Fruit fly (Drosophila melanogaster): ENCODE results near the gene CG17141.

Gene CG17141

DNA sequence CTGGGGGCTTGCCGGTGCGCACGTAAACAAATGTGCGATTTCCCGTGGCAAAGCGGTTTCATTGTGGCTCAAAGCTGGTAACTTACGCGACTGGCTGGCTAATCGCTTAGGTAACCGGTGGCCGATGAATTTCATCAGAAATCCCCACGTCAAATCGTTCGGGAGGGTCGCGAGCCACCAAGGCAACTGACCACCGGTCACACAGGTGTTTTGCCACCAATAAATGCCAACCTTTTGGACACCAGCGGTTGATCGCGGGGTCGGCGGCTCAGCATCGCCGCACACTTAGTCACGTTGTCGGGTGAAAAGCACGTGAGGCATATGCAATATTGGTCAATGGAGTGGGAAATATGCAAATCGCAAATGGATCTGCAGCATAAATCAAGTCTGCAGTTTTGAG, 29.1 kb upstream of the CG17141 start (continued):
- TF ChIP-seq Mrtf (GFP tag; IDR thresholded peaks at IDR 0.05), result no peak
- TF ChIP-seq CG7963 (GFP tag; IDR thresholded peaks at IDR 0.05; ENCODE audit: partially characterized antibody), result no peak
- peak; percentile 82 for TF ChIP-seq cwo (GFP tag; optimal IDR thresholded peaks at IDR 0.05)
- no peak for TF ChIP-seq CG32772 (GFP tag; IDR thresholded peaks at IDR 0.05)
- no peak for TF ChIP-seq tx (GFP tag; optimal IDR thresholded peaks at IDR 0.05)

DNA sequence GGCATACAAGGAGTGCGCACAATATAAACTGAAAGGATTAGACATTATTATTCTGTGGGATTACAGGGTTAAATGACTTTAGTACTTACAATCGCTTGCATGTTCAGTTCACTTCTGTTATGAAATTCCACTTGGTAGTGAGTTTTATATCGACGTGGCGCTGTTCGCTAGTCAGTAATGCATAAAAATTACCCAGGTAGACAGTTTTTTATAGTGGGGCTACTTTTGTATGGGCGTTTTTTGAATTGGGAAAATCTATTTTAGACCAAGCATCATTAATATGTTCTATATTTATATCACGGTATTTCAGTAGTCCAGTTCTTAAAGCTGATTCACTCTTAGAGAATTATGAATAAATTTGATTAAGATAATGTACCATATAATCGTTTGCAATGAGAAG, 24.3 kb upstream of the CG17141 start, which contains the start of gene CG43095:
TSS of gene CG43095 (minus strand) at position 101 of the 400 bp plus-strand sequence.
- TF ChIP-seq p53 (GFP tag; optimal IDR thresholded peaks at IDR 0.05) (no peak), Xrp1 (GFP tag; IDR thresholded peaks at IDR 0.05) (no peak)

DNA sequence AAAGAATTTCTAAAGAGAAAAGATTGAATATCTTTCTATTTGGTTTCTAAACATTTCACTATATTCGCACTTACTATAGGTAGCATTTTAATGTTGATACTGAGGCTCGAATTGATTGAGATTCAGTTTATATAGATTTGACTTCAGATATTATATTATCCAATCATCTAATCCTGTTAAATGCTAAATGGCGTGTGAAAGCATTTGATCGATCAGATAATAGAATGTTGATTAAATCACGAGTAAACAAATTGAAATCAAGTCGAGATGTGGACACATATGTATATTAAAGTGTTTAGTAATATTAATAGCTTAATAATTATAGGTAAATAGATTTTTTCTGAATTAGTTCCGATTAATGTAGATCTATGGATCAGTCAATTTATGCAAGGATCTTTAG, 23.5 kb upstream of the CG17141 start, which contains the start of gene CG43094:
TSS of gene CG43094 (minus strand) at position 101 of the 400 bp plus-strand sequence.
- TF ChIP-seq toy (GFP tag; IDR thresholded peaks at IDR 0.05) (no peak), Side (GFP tag; optimal IDR thresholded peaks at IDR 0.05) (no peak), D19A (tag; optimal IDR thresholded peaks at IDR 0.05) (no peak), slbo (GFP tag; IDR thresholded peaks at IDR 0.05) (no peak), Nf-YB (GFP tag; optimal IDR thresholded peaks at IDR 0.05) (no peak), Ssrp (tag; optimal IDR thresholded peaks at IDR 0.05) (no peak), p53 (GFP tag; optimal IDR thresholded peaks at IDR 0.05) (no peak), Bgb (GFP tag; IDR thresholded peaks at IDR 0.05; ENCODE audit: partially characterized antibody) (no peak), CG2199 (GFP tag; IDR thresholded peaks at IDR 0.05) (no peak)

DNA sequence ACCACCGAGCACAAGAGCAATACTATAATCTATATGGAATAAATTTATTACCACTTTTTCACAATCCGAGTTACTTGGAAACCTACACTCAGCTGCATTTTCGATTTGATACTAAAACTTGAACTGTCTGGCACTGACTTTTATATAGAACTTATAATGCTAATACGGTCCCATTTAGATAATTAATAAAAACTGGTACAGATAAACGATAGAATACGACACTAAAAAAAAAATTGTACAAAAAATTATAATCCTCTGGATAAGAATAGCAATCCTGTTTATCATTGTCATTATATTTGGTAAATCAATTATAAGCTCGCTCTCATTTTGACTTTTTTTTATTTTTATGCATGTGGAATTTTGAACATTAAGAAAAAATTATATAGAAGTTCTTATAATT, 22.8 kb upstream of the CG17141 start, which contains the start of gene CG43093:
TSS of gene CG43093 (minus strand) at position 101 of the 400 bp plus-strand sequence.
- TF ChIP-seq Fer2 (tag; optimal IDR thresholded peaks at IDR 0.05), result no peak
- TF ChIP-seq CG1529 (GFP tag; optimal IDR thresholded peaks at IDR 0.05), result no peak
- no peak for TF ChIP-seq dm (GFP tag; optimal IDR thresholded peaks at IDR 0.05)
- TF ChIP-seq CG31365 (tag; optimal IDR thresholded peaks at IDR 0.05), result no peak
- no peak for TF ChIP-seq CG10654 (GFP tag; optimal IDR thresholded peaks at IDR 0.05)
- TF ChIP-seq usp (GFP tag; optimal IDR thresholded peaks at IDR 0.05), result no peak
- no peak for TF ChIP-seq crc (GFP tag; optimal IDR thresholded peaks at IDR 0.05)
- TF ChIP-seq bowl (GFP tag; IDR thresholded peaks at IDR 0.05), result no peak
- TF ChIP-seq cwo (GFP tag; optimal IDR thresholded peaks at IDR 0.05), result no peak
- TF ChIP-seq CG7786 (GFP tag; optimal IDR thresholded peaks at IDR 0.05), result no peak
- TF ChIP-seq CG3838 (GFP tag; optimal IDR thresholded peaks at IDR 0.05), result no peak
- no peak for TF ChIP-seq Scr (GFP tag; IDR thresholded peaks at IDR 0.05; ENCODE audit: partially characterized antibody)
- TF ChIP-seq CG14667 (GFP tag; IDR thresholded peaks at IDR 0.05), result no peak
- no peak for TF ChIP-seq hth (optimal IDR thresholded peaks at IDR 0.05)

DNA sequence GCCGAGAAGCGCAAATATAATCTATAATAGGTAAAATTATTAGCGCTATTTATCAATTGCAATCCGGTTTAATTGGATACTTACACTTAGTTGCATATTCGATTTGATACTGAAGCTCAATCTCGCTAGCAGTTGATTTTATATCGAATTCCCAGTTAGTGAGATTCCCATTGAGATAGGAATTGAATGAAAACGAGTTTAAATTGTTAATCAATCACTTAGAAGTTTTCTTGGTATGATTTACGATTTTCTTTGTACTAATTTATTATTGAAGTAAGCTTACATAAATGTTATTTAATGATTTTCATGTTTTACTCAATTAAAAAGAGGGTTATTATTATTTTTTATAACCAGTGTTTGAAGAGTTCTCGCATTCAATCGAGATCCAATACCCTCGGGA, 22.2 kb upstream of the CG17141 start, which contains the start of gene CG43092:
TSS of gene CG43092 (minus strand) at position 101 of the 400 bp plus-strand sequence.
- no peak for TF ChIP-seq CG9797 (GFP tag; optimal IDR thresholded peaks at IDR 0.05)
- no peak for TF ChIP-seq Hr51 (GFP tag; optimal IDR thresholded peaks at IDR 0.05)
- no peak for TF ChIP-seq so (GFP tag; IDR thresholded peaks at IDR 0.05)
- no peak for TF ChIP-seq CG2875 (GFP tag; optimal IDR thresholded peaks at IDR 0.05)
- no peak for TF ChIP-seq ind (GFP tag; optimal IDR thresholded peaks at IDR 0.05)
- TF ChIP-seq CG9817 (tag; optimal IDR thresholded peaks at IDR 0.05), result no peak
- no peak for TF ChIP-seq CG4424 (GFP tag; optimal IDR thresholded peaks at IDR 0.05)
- TF ChIP-seq pho (GFP tag; optimal IDR thresholded peaks at IDR 0.05), result no peak
- no peak for TF ChIP-seq CG17612 (GFP tag; IDR thresholded peaks at IDR 0.05)
- TF ChIP-seq Nf-YA (GFP tag; IDR thresholded peaks at IDR 0.05), result no peak
- no peak for TF ChIP-seq CG7357 (GFP tag; IDR thresholded peaks at IDR 0.05)
- no peak for TF ChIP-seq CG11085 (GFP tag; IDR thresholded peaks at IDR 0.05)
- TF ChIP-seq prd (optimal IDR thresholded peaks at IDR 0.05), result no peak
- no peak for TF ChIP-seq prd (GFP tag; IDR thresholded peaks at IDR 0.05)
- no peak for TF ChIP-seq CG13894 (tag; optimal IDR thresholded peaks at IDR 0.05)
- no peak for TF ChIP-seq CG34376 (GFP tag; optimal IDR thresholded peaks at IDR 0.05)
- no peak for TF ChIP-seq CG43689 (GFP tag; IDR thresholded peaks at IDR 0.05)
- no peak for TF ChIP-seq CG18599 (GFP tag; optimal IDR thresholded peaks at IDR 0.05)
